Fruit fly (Drosophila melanogaster): ENCODE measurements around the gene Use1.

The Use1 gene

dm6 chr3L:9136976-9137954 lies at the start of gene Use1, which contains the start of gene nwk:
Gene Use1 (minus strand): TSS chr3L:9137181.
Gene nwk (plus strand): TSS chr3L:9137860.
- TF ChIP-seq CTCF (optimal IDR thresholded peaks at IDR 0.05) (peak in 1 of 2 experiments; percentile 32), CG8478 (optimal IDR thresholded peaks at IDR 0.05) (no peak)

dm6 chr3L:9182053-9182572 lies 45.1 kb upstream of the Use1 start, which contains the start of gene Rdl:
Gene Rdl (minus strand): TSS chr3L:9182149.
- TF ChIP-seq CTCF (optimal IDR thresholded peaks at IDR 0.05), result no peak
- no peak for TF ChIP-seq CG8478 (optimal IDR thresholded peaks at IDR 0.05)

dm6 chr3L:9151183-9151786 lies 14.3 kb upstream of the Use1 start:
- TF ChIP-seq CG8478 (optimal IDR thresholded peaks at IDR 0.05) (no peak), CTCF (optimal IDR thresholded peaks at IDR 0.05) (no peak)

dm6 chr3L:9141998-9142397 lies 5.0 kb upstream of the Use1 start:
- TF ChIP-seq CG8478 (optimal IDR thresholded peaks at IDR 0.05) (no peak), CTCF (optimal IDR thresholded peaks at IDR 0.05) (no peak)

- TF ChIP-seq CTCF (optimal IDR thresholded peaks at IDR 0.05) (no peak), CG8478 (optimal IDR thresholded peaks at IDR 0.05) (no peak)
Observed at dm6 chr3L:9139553-9139952, 2.6 kb upstream of the Use1 start.

dm6 chr3L:9135792-9136191 lies 1.2 kb downstream of the Use1 start:
- TF ChIP-seq CG8478 (optimal IDR thresholded peaks at IDR 0.05), result no peak
- no peak for TF ChIP-seq CTCF (optimal IDR thresholded peaks at IDR 0.05)

dm6 chr3L:9134349-9134748 lies 2.6 kb downstream of the Use1 start, which contains the start of the genes bol and Dhpr:
Gene bol (minus strand): TSS chr3L:9134405.
Gene Dhpr (plus strand): TSS chr3L:9134560.
- TF ChIP-seq CTCF (optimal IDR thresholded peaks at IDR 0.05) (peak; percentile 28 to 48), CG8478 (optimal IDR thresholded peaks at IDR 0.05) (no peak)

- TF ChIP-seq CG8478 (optimal IDR thresholded peaks at IDR 0.05), result no peak
- TF ChIP-seq CTCF (optimal IDR thresholded peaks at IDR 0.05), result no peak
Observed at dm6 chr3L:9129583-9130146, 7.3 kb downstream of the Use1 start.

- no peak for TF ChIP-seq CG8478 (optimal IDR thresholded peaks at IDR 0.05)
- TF ChIP-seq CTCF (optimal IDR thresholded peaks at IDR 0.05), result no peak
Observed at dm6 chr3L:9128700-9129582, 8.0 kb downstream of the Use1 start.

dm6 chr3L:9127690-9128458 lies 9.1 kb downstream of the Use1 start:
- no peak for TF ChIP-seq CG8478 (optimal IDR thresholded peaks at IDR 0.05)
- TF ChIP-seq CTCF (optimal IDR thresholded peaks at IDR 0.05), result no peak

dm6 chr3L:9126888-9127689 lies 9.9 kb downstream of the Use1 start:
- TF ChIP-seq CTCF (optimal IDR thresholded peaks at IDR 0.05) (no peak), CG8478 (optimal IDR thresholded peaks at IDR 0.05) (no peak)

dm6 chr3L:9126021-9126811 lies 10.8 kb downstream of the Use1 start:
- TF ChIP-seq CTCF (optimal IDR thresholded peaks at IDR 0.05) (no peak), CG8478 (optimal IDR thresholded peaks at IDR 0.05) (no peak)
